Worm (Caenorhabditis elegans) whole organism, mixed stage, embryonic: ENCODE measurements around the gene F21H7.12.

Source experiments
- ces-1 ChIP-seq: fragments of 150-350 bp; optimal IDR thresholded peaks from 2 replicates; lab custom pipeline; 2014; ENCODE audit warnings: missing biosample characterization, missing genetic modification reagents, missing genetic modification characterization
- hlh-1 ChIP-seq: fragments of 150-350 bp; optimal IDR thresholded peaks from 2 replicates; lab custom pipeline; 2014; ENCODE audit warnings: missing biosample characterization, missing genetic modification reagents, missing genetic modification characterization
- lsy-2 ChIP-seq: fragments of 150-350 bp; optimal IDR thresholded peaks from 2 replicates; lab custom pipeline; 2014; ENCODE audit warnings: missing biosample characterization, missing genetic modification characterization
- nhr-12 ChIP-seq: fragments of 150-350 bp; optimal IDR thresholded peaks from 2 replicates; lab custom pipeline; 2014; ENCODE audit warnings: missing biosample characterization, missing genetic modification characterization
- nhr-76 ChIP-seq: sonication (generic microtip); optimal IDR thresholded peaks from 2 replicates; lab custom pipeline; 2017; ENCODE audit warnings: missing biosample characterization, missing genetic modification characterization
- pha-4 ChIP-seq: fragments of 150-350 bp; optimal IDR thresholded peaks from 2 replicates; lab custom pipeline; 2018; ENCODE audit warnings: missing biosample characterization, missing genetic modification reagents, missing genetic modification characterization
- snpc-4 ChIP-seq: fragments of 150-350 bp; optimal IDR thresholded peaks from 2 replicates; lab custom pipeline; 2014; ENCODE audit warnings: missing biosample characterization, missing genetic modification characterization
- unc-39 ChIP-seq: fragments of 150-350 bp; optimal IDR thresholded peaks from 2 replicates; lab custom pipeline; 2014; ENCODE audit warnings: missing biosample characterization, missing genetic modification characterization
- ztf-11 ChIP-seq: fragments of 150-350 bp; optimal IDR thresholded peaks from 2 replicates; lab custom pipeline; 2014; ENCODE audit warnings: missing biosample characterization, missing genetic modification characterization

DNA sequence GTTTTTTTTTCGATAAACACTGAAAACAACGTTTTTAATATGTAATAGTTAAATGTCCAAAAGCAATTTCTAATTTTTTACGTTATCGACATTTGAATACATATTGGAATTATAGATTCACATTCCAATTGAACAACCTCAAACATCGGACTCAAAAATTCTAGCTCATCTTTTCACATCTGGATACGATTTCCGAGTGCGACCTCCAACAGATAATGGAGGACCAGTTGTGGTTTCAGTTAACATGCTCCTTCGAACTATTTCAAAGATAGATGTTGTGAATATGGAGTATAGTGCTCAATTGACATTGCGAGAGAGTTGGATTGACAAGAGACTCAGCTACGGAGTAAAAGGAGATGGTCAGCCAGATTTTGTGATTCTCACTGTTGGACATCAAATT lies 9.9 kb upstream of the F21H7.12 start:
- TF ChIP-seq lsy-2 (tag; lab: Kevin White, UChicago), result no peak
- TF ChIP-seq snpc-4, result no peak
- TF ChIP-seq pha-4 (tag; lab: Kevin White, UChicago), result no peak
- no peak for TF ChIP-seq unc-39 (tag; lab: Kevin White, UChicago)
- TF ChIP-seq hlh-1 (tag; lab: Kevin White, UChicago), result no peak
- TF ChIP-seq nhr-76, result no peak
- no peak for TF ChIP-seq nhr-12 (tag; lab: Kevin White, UChicago)
- no peak for TF ChIP-seq ztf-11
- no peak for TF ChIP-seq ces-1 (GFP tag; lab: Kevin White, UChicago)
